Worm (Caenorhabditis elegans) whole organism, L4 larva: ENCODE data around the gene srj-21.

ENCODE experiments used
- F10B5.3 ChIP-seq: sonication (generic microtip); optimal IDR thresholded peaks from 2 replicates; lab custom pipeline; 2016; ENCODE audit warnings: mild to moderate bottlenecking, missing genetic modification characterization, missing compliant biosample characterization
- T20F7.1 ChIP-seq: fragments of 200-800 bp; sonication (Bioruptor generic); optimal IDR thresholded peaks from 2 replicates; lab custom pipeline; 2018; ENCODE audit warnings: mild to moderate bottlenecking, missing genetic modification characterization, missing compliant biosample characterization
- T26A8.4 ChIP-seq: fragments of 200-800 bp; sonication (Bioruptor generic); IDR thresholded peaks from 2 replicates; pipeline ENCODE4 v1.3.6; 2022; ENCODE audit warnings: missing genetic modification characterization, missing compliant biosample characterization
- Y105C5A.15 ChIP-seq: fragments of 200-800 bp; sonication (Bioruptor generic); IDR thresholded peaks from 2 replicates; pipeline ENCODE4 v1.3.6; 2022; ENCODE audit warnings: missing genetic modification characterization, missing compliant biosample characterization
- Y75B8A.6 ChIP-seq: fragments of 200-800 bp; sonication (Bioruptor generic); IDR thresholded peaks from 2 replicates; pipeline ENCODE4 v1.3.6; 2022; ENCODE audit warnings: missing genetic modification reagents, missing genetic modification characterization, missing compliant biosample characterization
- ZK337.2 ChIP-seq: fragments of 200-800 bp; sonication (Bioruptor generic); IDR thresholded peaks from 2 replicates; pipeline ENCODE4 v1.3.6; 2022; ENCODE audit warnings: missing genetic modification reagents, missing genetic modification characterization, missing compliant biosample characterization
- ama-1 ChIP-seq: fragments of 150-350 bp; optimal IDR thresholded peaks from 2 replicates; lab custom pipeline; 2014; ENCODE audit warnings: inconsistent platforms, mixed read lengths
- ceh-20 ChIP-seq: fragments of 200-800 bp; sonication (Bioruptor generic); IDR thresholded peaks from 2 replicates; pipeline ENCODE4 v1.3.6; 2022; ENCODE audit warnings: missing genetic modification reagents, missing genetic modification characterization, missing compliant biosample characterization
- ceh-28 ChIP-seq: fragments of 150-350 bp; optimal IDR thresholded peaks from 2 replicates; lab custom pipeline; 2014; ENCODE audit warnings: missing biosample characterization, missing genetic modification reagents, missing genetic modification characterization
- ceh-32 ChIP-seq: sonication (generic microtip); optimal IDR thresholded peaks from 2 replicates; lab custom pipeline; 2016; ENCODE audit warnings: mild to moderate bottlenecking, missing genetic modification characterization, missing compliant biosample characterization; ENCODE audit not compliant: poor library complexity
- ceh-82 ChIP-seq: sonication (generic microtip); optimal IDR thresholded peaks from 2 replicates; lab custom pipeline; 2017; ENCODE audit warnings: missing biosample characterization, missing genetic modification characterization
- daf-16 ChIP-seq, 3 experiments: sonication (generic microtip); optimal IDR thresholded peaks; 2 replicates each; lab custom pipeline; 2016 to 2017; ENCODE audit warnings: missing genetic modification characterization in 3 of 3, missing genetic modification reagents in 3 of 3, mild to moderate bottlenecking in 2 of 3, missing compliant biosample characterization in 2 of 3, missing biosample characterization in 1 of 3, moderate library complexity in 1 of 3
- daf-8 ChIP-seq: fragments of 200-800 bp; sonication (Bioruptor generic); IDR thresholded peaks from 2 replicates; pipeline ENCODE4 v1.3.6; 2022; ENCODE audit warnings: missing genetic modification characterization, missing compliant biosample characterization
- dmd-6 ChIP-seq: fragments of 200-800 bp; sonication (Bioruptor generic); IDR thresholded peaks from 2 replicates; pipeline ENCODE4 v1.3.6; 2022; ENCODE audit warnings: missing genetic modification reagents, missing genetic modification characterization, missing compliant biosample characterization
- dmd-9 ChIP-seq: fragments of 200-800 bp; sonication (Bioruptor generic); IDR thresholded peaks from 2 replicates; pipeline ENCODE4 v1.3.6; 2022; ENCODE audit warnings: missing genetic modification reagents, missing genetic modification characterization, missing compliant biosample characterization
- dpl-1 ChIP-seq: fragments of 150-350 bp; optimal IDR thresholded peaks from 2 replicates; lab custom pipeline; 2014; ENCODE audit warnings: missing biosample characterization, missing genetic modification reagents, missing genetic modification characterization
- duxl-1 ChIP-seq: sonication (generic microtip); optimal IDR thresholded peaks from 2 replicates; lab custom pipeline; 2016; ENCODE audit warnings: mild to moderate bottlenecking, missing genetic modification characterization, moderate library complexity, missing compliant biosample characterization; ENCODE audit not compliant: poor library complexity
- dve-1 ChIP-seq: sonication (generic microtip); optimal IDR thresholded peaks from 2 replicates; lab custom pipeline; 2017; ENCODE audit warnings: antibody characterized with exemption, mild to moderate bottlenecking, missing genetic modification characterization, missing compliant biosample characterization; ENCODE audit not compliant: insufficient read depth
- egl-27 ChIP-seq: sonication (generic microtip); optimal IDR thresholded peaks from 3 replicates; lab custom pipeline; 2017; ENCODE audit warnings: missing biosample characterization, missing genetic modification reagents, missing genetic modification characterization
- egl-43 ChIP-seq: fragments of 200-800 bp; sonication (Bioruptor generic); IDR thresholded peaks from 2 replicates; pipeline ENCODE4 v1.3.6; 2022; ENCODE audit warnings: missing genetic modification reagents, missing genetic modification characterization, missing compliant biosample characterization
- gei-8 ChIP-seq: fragments of 200-800 bp; sonication (Bioruptor generic); optimal IDR thresholded peaks from 2 replicates; lab custom pipeline; 2018; ENCODE audit warnings: mild to moderate bottlenecking, missing genetic modification characterization, missing compliant biosample characterization
- hlh-11 ChIP-seq: fragments of 200-800 bp; sonication (Bioruptor generic); optimal IDR thresholded peaks from 2 replicates; lab custom pipeline; 2018; ENCODE audit warnings: mild to moderate bottlenecking, missing genetic modification characterization, missing compliant biosample characterization
- hlh-30 ChIP-seq: sonication (generic microtip); optimal IDR thresholded peaks from 2 replicates; lab custom pipeline; 2017; ENCODE audit warnings: antibody characterized with exemption, mild to moderate bottlenecking, missing genetic modification characterization, missing compliant biosample characterization; ENCODE audit not compliant: insufficient read depth
- hmg-1.1 ChIP-seq: fragments of 200-800 bp; sonication (Bioruptor generic); IDR thresholded peaks from 2 replicates; pipeline ENCODE4 v1.3.6; 2022; ENCODE audit warnings: missing genetic modification reagents, missing genetic modification characterization, missing compliant biosample characterization
- lin-13 ChIP-seq: fragments of 150-350 bp; optimal IDR thresholded peaks from 2 replicates; lab custom pipeline; 2014; ENCODE audit warnings: missing biosample characterization, missing genetic modification reagents, missing genetic modification characterization
- lin-15B ChIP-seq: fragments of 150-350 bp; sonication (generic microtip); optimal IDR thresholded peaks from 3 replicates; lab custom pipeline; 2014; ENCODE audit warnings: missing biosample characterization, missing genetic modification characterization
- lin-29 ChIP-seq: fragments of 200-800 bp; sonication (Bioruptor generic); IDR thresholded peaks from 2 replicates; pipeline ENCODE4 v1.3.6; 2022; ENCODE audit warnings: missing genetic modification reagents, missing genetic modification characterization, missing compliant biosample characterization
- madf-9 ChIP-seq: fragments of 200-800 bp; sonication (Bioruptor generic); conservative IDR thresholded peaks from 2 replicates; pipeline ENCODE4 v1.3.6; 2022; ENCODE audit warnings: missing genetic modification reagents, missing genetic modification characterization, missing compliant biosample characterization
- mes-2 ChIP-seq: sonication (generic microtip); optimal IDR thresholded peaks from 2 replicates; lab custom pipeline; 2016; ENCODE audit warnings: missing genotype, mild to moderate bottlenecking, missing genetic modification characterization, missing compliant biosample characterization; ENCODE audit not compliant: poor library complexity, severe bottlenecking
- mxl-2 ChIP-seq: fragments of 200-800 bp; sonication (Bioruptor generic); conservative IDR thresholded peaks from 2 replicates; pipeline ENCODE4 v1.3.6; 2022; ENCODE audit warnings: missing genetic modification reagents, missing genetic modification characterization, missing compliant biosample characterization
- mxl-3 ChIP-seq: fragments of 200-800 bp; sonication (Bioruptor generic); optimal IDR thresholded peaks from 2 replicates; lab custom pipeline; 2018; ENCODE audit warnings: mild to moderate bottlenecking, missing genetic modification characterization, missing compliant biosample characterization
- nhr-11 ChIP-seq: fragments of 150-350 bp; optimal IDR thresholded peaks from 2 replicates; lab custom pipeline; 2014; ENCODE audit warnings: missing biosample characterization, missing genetic modification characterization
- nhr-111 ChIP-seq: fragments of 200-800 bp; sonication (Bioruptor generic); optimal IDR thresholded peaks from 2 replicates; lab custom pipeline; 2018; ENCODE audit warnings: mild to moderate bottlenecking, missing genetic modification characterization, missing compliant biosample characterization
- nhr-237 ChIP-seq: sonication (generic microtip); optimal IDR thresholded peaks from 2 replicates; lab custom pipeline; 2017; ENCODE audit warnings: missing biosample characterization, missing genetic modification characterization
- nhr-28 ChIP-seq: fragments of 150-350 bp; optimal IDR thresholded peaks from 2 replicates; lab custom pipeline; 2014; ENCODE audit warnings: missing biosample characterization, missing genetic modification characterization
- nhr-42 ChIP-seq: fragments of 200-800 bp; sonication (Bioruptor generic); IDR thresholded peaks from 2 replicates; pipeline ENCODE4 v1.3.6; 2022; ENCODE audit warnings: missing genetic modification characterization, missing compliant biosample characterization
- nhr-77 ChIP-seq: fragments of 150-350 bp; optimal IDR thresholded peaks from 2 replicates; lab custom pipeline; 2014; ENCODE audit warnings: missing biosample characterization, missing genetic modification characterization
- pqm-1 ChIP-seq: sonication (generic microtip); optimal IDR thresholded peaks from 2 replicates; lab custom pipeline; 2017; ENCODE audit warnings: missing biosample characterization, missing genetic modification characterization
- skn-1 ChIP-seq: fragments of 150-350 bp; optimal IDR thresholded peaks from 2 replicates; lab custom pipeline; 2014; ENCODE audit warnings: missing biosample characterization, missing genetic modification characterization
- snpc-1.2 ChIP-seq: fragments of 200-800 bp; sonication (Bioruptor generic); IDR thresholded peaks from 2 replicates; pipeline ENCODE4 v1.3.6; 2022; ENCODE audit warnings: missing genetic modification reagents, missing genetic modification characterization, missing compliant biosample characterization
- snpc-4 ChIP-seq: fragments of 150-350 bp; optimal IDR thresholded peaks from 2 replicates; lab custom pipeline; 2014; ENCODE audit warnings: missing biosample characterization, missing genetic modification characterization
- tag-97 ChIP-seq: fragments of 200-800 bp; sonication (Bioruptor generic); IDR thresholded peaks from 2 replicates; pipeline ENCODE4 v1.3.6; 2022; ENCODE audit warnings: missing genetic modification characterization, missing compliant biosample characterization
- tra-1 ChIP-seq: fragments of 200-800 bp; sonication (Bioruptor generic); IDR thresholded peaks from 2 replicates; pipeline ENCODE4 v1.3.6; 2022; ENCODE audit warnings: missing genetic modification reagents, missing genetic modification characterization, missing compliant biosample characterization
- unc-62 ChIP-seq, 3 experiments: fragments of 150-350 bp in 1 of 3; sonication (generic microtip); optimal IDR thresholded peaks in 2 of 3; peaks in 1 of 3; 1 replicate in 1 of 3; 2 replicates in 2 of 3; lab custom pipeline; 2014 to 2017; ENCODE audit warnings: missing biosample characterization in 3 of 3, missing genetic modification characterization in 3 of 3, missing genetic modification reagents in 3 of 3, missing genotype in 1 of 3
- zfp-3 ChIP-seq: fragments of 200-800 bp; sonication (Bioruptor generic); conservative IDR thresholded peaks from 2 replicates; pipeline ENCODE4 v1.3.6; 2022; ENCODE audit warnings: missing genetic modification reagents, missing genetic modification characterization, missing compliant biosample characterization
- zip-11 ChIP-seq: fragments of 200-800 bp; sonication (Bioruptor generic); IDR thresholded peaks from 2 replicates; pipeline ENCODE4 v1.3.6; 2022; ENCODE audit warnings: missing genetic modification characterization, missing compliant biosample characterization
- ztf-11 ChIP-seq: fragments of 150-350 bp; optimal IDR thresholded peaks from 2 replicates; lab custom pipeline; 2014; ENCODE audit warnings: missing biosample characterization, missing genetic modification characterization
- ztf-7 ChIP-seq: fragments of 150-350 bp; optimal IDR thresholded peaks from 2 replicates; lab custom pipeline; 2014; ENCODE audit warnings: missing biosample characterization, missing genetic modification characterization

Gene srj-21

ce11 chrV:10727651-10728050 lies 17.5 kb upstream of the srj-21 start:
- TF ChIP-seq dpl-1 (no peak), lin-15B (tag; lab: Kevin White, UChicago) (no peak), gei-8 (GFP tag; lab: Kevin White, UChicago) (no peak), Y75B8A.6 (GFP tag; lab: Robert Waterston, UW) (no peak), zfp-3 (GFP tag; lab: Robert Waterston, UW) (no peak), ztf-7 (tag; lab: Kevin White, UChicago) (no peak), nhr-11 (peak; percentile 93), ceh-20 (GFP tag; lab: Robert Waterston, UW) (peak; percentile 87), Y105C5A.15 (no peak), zip-11 (GFP tag; lab: Robert Waterston, UW) (no peak), mxl-3 (GFP tag; lab: Kevin White, UChicago) (no peak), mes-2 (tag; lab: Kevin White, UChicago) (peak; percentile 18), F10B5.3 (tag; lab: Kevin White, UChicago) (no peak), nhr-77 (no peak), tag-97 (GFP tag; lab: Robert Waterston, UW) (no peak), ceh-82 (no peak), duxl-1 (tag; lab: Kevin White, UChicago) (no peak), ztf-11 (tag; lab: Kevin White, UChicago) (no peak), ceh-28 (tag; lab: Kevin White, UChicago) (no peak), egl-27 (tag; lab: Kevin White, UChicago) (no peak), lin-29 (GFP tag; lab: Robert Waterston, UW) (no peak), ZK337.2 (0 out of 2 replicates have a peak, but pooled peaks have one; percentile 29), unc-62 (GFP tag; optimal IDR thresholded peaks at IDR 0.05 in 1 of 2; lab: Kevin White, UChicago) (peak in 1 of 2 experiments; percentile 99), unc-62 (tag; optimal IDR thresholded peaks at IDR 0.05; lab: Kevin White, UChicago) (no peak), daf-8 (GFP tag; lab: Robert Waterston, UW) (no peak), T20F7.1 (GFP tag; lab: Kevin White, UChicago) (no peak), snpc-4 (tag; lab: Kevin White, UChicago) (no peak), hlh-11 (tag; lab: Kevin White, UChicago) (peak; percentile 67), dve-1 (tag; lab: Kevin White, UChicago) (no peak), dmd-6 (GFP tag; lab: Robert Waterston, UW) (no peak), nhr-28 (tag; lab: Kevin White, UChicago) (peak; percentile 79), ceh-32 (no peak), daf-16 (GFP tag; optimal IDR thresholded peaks at IDR 0.05; lab: Kevin White, UChicago) (peak in 1 of 2 experiments; percentile 89), daf-16 (tag; optimal IDR thresholded peaks at IDR 0.05; lab: Kevin White, UChicago) (no peak), hlh-30 (peak; percentile 6), T26A8.4 (GFP tag; lab: Robert Waterston, UW) (no peak), egl-43 (GFP tag; lab: Robert Waterston, UW) (no peak)
- TF ChIP-seq, all 104 proteins: peak for 9

- TF ChIP-seq lin-13 (GFP tag; lab: Kevin White, UChicago) (peak; percentile 27), pqm-1 (tag; lab: Kevin White, UChicago) (peak; percentile 84), nhr-111 (GFP tag; lab: Kevin White, UChicago) (no peak), dmd-9 (no peak), mxl-2 (no peak), madf-9 (GFP tag; lab: Robert Waterston, UW) (no peak), Y75B8A.6 (GFP tag; lab: Robert Waterston, UW) (no peak), duxl-1 (tag; lab: Kevin White, UChicago) (no peak), hlh-30 (peak; percentile 76), daf-16 (GFP tag; optimal IDR thresholded peaks at IDR 0.05; lab: Kevin White, UChicago) (no peak), daf-16 (tag; optimal IDR thresholded peaks at IDR 0.05; lab: Kevin White, UChicago) (peak; percentile 80), nhr-237 (tag; lab: Kevin White, UChicago) (no peak), ama-1 (lab: Kevin White, UChicago) (no peak), ceh-28 (tag; lab: Kevin White, UChicago) (no peak), ZK337.2 (no peak), lin-29 (GFP tag; lab: Robert Waterston, UW) (no peak), tra-1 (GFP tag; lab: Robert Waterston, UW) (no peak), hmg-1.1 (GFP tag; lab: Robert Waterston, UW) (0 out of 2 replicates have a peak, but pooled peaks have one; percentile 21), nhr-42 (GFP tag; lab: Robert Waterston, UW) (no peak), snpc-1.2 (GFP tag; lab: Robert Waterston, UW) (no peak), ceh-20 (GFP tag; lab: Robert Waterston, UW) (peak; percentile 30; the same call in 1 of the 2 replicates), unc-62 (GFP tag; optimal IDR thresholded peaks at IDR 0.05 in 1 of 2; lab: Kevin White, UChicago) (peak in 1 of 2 experiments; percentile 86), unc-62 (tag; optimal IDR thresholded peaks at IDR 0.05; lab: Kevin White, UChicago) (no peak), skn-1 (tag; lab: Kevin White, UChicago) (no peak)
Observed at ce11 chrV:10729456-10729904, 15.7 kb upstream of the srj-21 start.
